Fruit fly (Drosophila melanogaster): ENCODE measurements around the gene Ski6.
A peak's percentile ranks its signal among the peaks of the same experiment; 100 is the strongest.

Gene Ski6

DNA sequence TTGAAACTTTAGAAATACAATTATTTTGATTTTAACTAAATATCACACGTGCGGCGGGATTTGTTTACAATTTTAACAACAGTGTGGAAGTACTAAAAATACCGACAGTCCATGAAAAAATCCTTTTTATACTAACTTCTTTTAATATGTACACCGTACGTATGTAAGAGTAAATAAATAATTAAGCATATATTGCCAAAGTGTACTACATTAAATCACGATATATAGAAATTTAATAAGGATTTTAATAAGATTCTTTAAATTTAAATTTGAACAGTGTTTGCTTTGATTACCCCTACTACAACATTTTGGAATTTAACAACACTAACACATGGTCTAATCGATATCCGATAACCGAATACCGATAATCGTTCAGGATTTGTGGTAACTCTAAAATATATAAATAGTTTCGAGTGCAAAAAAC lies at the start of gene Ski6, which contains the start of gene CG16812:
Gene Ski6 (minus strand): TSS at position 205 of the 424 bp plus-strand sequence.
Gene CG16812 (plus strand): TSS at position 363 of the 424 bp plus-strand sequence.
- TF ChIP-seq chinmo (GFP tag; IDR thresholded peaks at IDR 0.05; ENCODE audit: partially characterized antibody) (no peak), Poxn (GFP tag; IDR thresholded peaks at IDR 0.05) (no peak), CG2678 (tag; optimal IDR thresholded peaks at IDR 0.05) (no peak), CG1024 (GFP tag; IDR thresholded peaks at IDR 0.05) (peak; percentile 22; the same call in 1 of the 2 replicates), CG12769 (tag; optimal IDR thresholded peaks at IDR 0.05) (no peak), pan (optimal IDR thresholded peaks at IDR 0.05) (no peak), pan (GFP tag; optimal IDR thresholded peaks at IDR 0.05 in 1 of 2, IDR thresholded peaks at IDR 0.05 in 1 of 2) (peak in 1 of 2 experiments; percentile 67), Ravus (GFP tag; IDR thresholded peaks at IDR 0.05) (no peak; the same call in 1 of the 2 replicates), NFAT (GFP tag; IDR thresholded peaks at IDR 0.05) (peak; percentile 48; the same call in 1 of the 2 replicates), TFAM (GFP tag; optimal IDR thresholded peaks at IDR 0.05) (no peak), MTF-1 (GFP tag; optimal IDR thresholded peaks at IDR 0.05; ENCODE audit: borderline replicate concordance) (peak; percentile 68), CG11456 (GFP tag; IDR thresholded peaks at IDR 0.05) (no peak), CG1647 (GFP tag; optimal IDR thresholded peaks at IDR 0.05) (no peak), ERR (GFP tag; optimal IDR thresholded peaks at IDR 0.05) (no peak), Doc3 (GFP tag; IDR thresholded peaks at IDR 0.05; ENCODE audit: partially characterized antibody) (no peak; the same call in 2 of the 3 replicates), vfl (GFP tag; optimal IDR thresholded peaks at IDR 0.05) (peak; percentile 10), CG8089 (GFP tag; optimal IDR thresholded peaks at IDR 0.05) (no peak), bowl (GFP tag; IDR thresholded peaks at IDR 0.05) (no peak), sna (GFP tag; IDR thresholded peaks at IDR 0.05; ENCODE audit: partially characterized antibody) (0 out of 2 replicates have a peak, but pooled peaks have one; percentile 21), CG4854 (GFP tag; optimal IDR thresholded peaks at IDR 0.05) (no peak), D19B (GFP tag; optimal IDR thresholded peaks at IDR 0.05) (peak; percentile 10), Mad (GFP tag; optimal IDR thresholded peaks at IDR 0.05) (peak; percentile 32), sqz (GFP tag; optimal IDR thresholded peaks at IDR 0.05) (no peak), lmd (GFP tag; IDR thresholded peaks at IDR 0.05) (no peak), tna (GFP tag; IDR thresholded peaks at IDR 0.05; ENCODE audit: partially characterized antibody) (no peak), zfh2 (GFP tag; optimal IDR thresholded peaks at IDR 0.05) (peak; percentile 15), Antp (GFP tag; optimal IDR thresholded peaks at IDR 0.05) (no peak), CG7839 (tag; optimal IDR thresholded peaks at IDR 0.05) (no peak), Bteb2 (GFP tag; optimal IDR thresholded peaks at IDR 0.05) (peak; percentile 52), Ssrp (tag; optimal IDR thresholded peaks at IDR 0.05) (peak; percentile 56), CG6272 (GFP tag; IDR thresholded peaks at IDR 0.05) (no peak), Jarid2 (GFP tag; optimal IDR thresholded peaks at IDR 0.05) (no peak), stwl (tag; optimal IDR thresholded peaks at IDR 0.05) (peak; percentile 79), sd (tag; optimal IDR thresholded peaks at IDR 0.05) (no peak), tup (GFP tag; optimal IDR thresholded peaks at IDR 0.05) (no peak), Dref (GFP tag; IDR thresholded peaks at IDR 0.05) (peak; percentile 76), Hr51 (GFP tag; optimal IDR thresholded peaks at IDR 0.05) (no peak), CG6683 (GFP tag; optimal IDR thresholded peaks at IDR 0.05) (no peak), Chrac-16 (GFP tag; optimal IDR thresholded peaks at IDR 0.05) (peak; percentile 78), CG6813 (GFP tag; optimal IDR thresholded peaks at IDR 0.05) (no peak), Bgb (GFP tag; IDR thresholded peaks at IDR 0.05; ENCODE audit: partially characterized antibody) (no peak), pb (GFP tag; optimal IDR thresholded peaks at IDR 0.05) (no peak), esg (GFP tag; conservative IDR thresholded peaks at IDR 0.05) (peak; percentile 43), CG8290 (GFP tag; optimal IDR thresholded peaks at IDR 0.05) (peak; percentile 37), CG8290 (tag; optimal IDR thresholded peaks at IDR 0.05) (no peak), cg (GFP tag; optimal IDR thresholded peaks at IDR 0.05) (no peak), Xrp1 (GFP tag; IDR thresholded peaks at IDR 0.05) (peak; percentile 76), CG15479 (GFP tag; optimal IDR thresholded peaks at IDR 0.05) (no peak), CG7745 (tag; optimal IDR thresholded peaks at IDR 0.05) (no peak), CG14441 (GFP tag; IDR thresholded peaks at IDR 0.05) (peak; percentile 54), CHES-1-like (GFP tag; optimal IDR thresholded peaks at IDR 0.05) (peak; percentile 16)

All from whole organism, embryonic.